Worm (Caenorhabditis elegans) whole organism, young adult: Measurements from ENCODE around the gene C26E6.1.

Source experiments
- B0261.1 ChIP-seq: sonication (generic microtip); optimal IDR thresholded peaks from 2 replicates; lab custom pipeline; 2016; ENCODE audit warnings: mild to moderate bottlenecking, missing genetic modification characterization, moderate library complexity, missing compliant biosample characterization
- C06A6.2 ChIP-seq: fragments of 200-800 bp; sonication (Bioruptor generic); conservative IDR thresholded peaks from 2 replicates; pipeline ENCODE4 v1.3.6; 2022; ENCODE audit warnings: missing genetic modification characterization, missing compliant biosample characterization
- F10E7.11 ChIP-seq: sonication (generic microtip); optimal IDR thresholded peaks from 2 replicates; lab custom pipeline; 2017; ENCODE audit warnings: mild to moderate bottlenecking, missing genetic modification characterization, moderate library complexity, missing compliant biosample characterization
- F23B12.7 ChIP-seq: sonication (generic microtip); optimal IDR thresholded peaks from 2 replicates; lab custom pipeline; 2017; ENCODE audit warnings: missing genetic modification characterization, mild to moderate bottlenecking, missing compliant biosample characterization, antibody characterized with exemption, moderate library complexity; ENCODE audit not compliant: insufficient read depth
- F33H1.4 ChIP-seq: fragments of 200-800 bp; sonication (Bioruptor generic); IDR thresholded peaks from 2 replicates; pipeline ENCODE4 v1.3.6; 2022; ENCODE audit warnings: missing genetic modification reagents, missing genetic modification characterization, missing compliant biosample characterization
- F37B4.10 ChIP-seq: fragments of 200-800 bp; sonication (Bioruptor generic); IDR thresholded peaks from 2 replicates; pipeline ENCODE4 v1.3.6; 2022; ENCODE audit warnings: missing genetic modification characterization, missing compliant biosample characterization
- T26A5.8 ChIP-seq: sonication (generic microtip); optimal IDR thresholded peaks from 2 replicates; lab custom pipeline; 2016; ENCODE audit warnings: missing genetic modification characterization, missing compliant biosample characterization
- Y53G8AR.9 ChIP-seq: fragments of 200-800 bp; sonication (Bioruptor generic); conservative IDR thresholded peaks from 2 replicates; pipeline ENCODE4 v1.3.6; 2022; ENCODE audit warnings: missing genetic modification reagents, missing genetic modification characterization, missing compliant biosample characterization
- Y95B8A.8 ChIP-seq: fragments of 200-800 bp; sonication (Bioruptor generic); IDR thresholded peaks from 2 replicates; pipeline ENCODE4 v1.3.6; 2022; ENCODE audit warnings: missing genetic modification reagents, missing genetic modification characterization, missing compliant biosample characterization
- akir-1 ChIP-seq: fragments of 200-800 bp; sonication (Bioruptor generic); optimal IDR thresholded peaks from 2 replicates; lab custom pipeline; 2018; ENCODE audit warnings: mild to moderate bottlenecking, missing genetic modification characterization, moderate library complexity, missing compliant biosample characterization
- aptf-2 ChIP-seq: fragments of 200-800 bp; sonication (Bioruptor generic); conservative IDR thresholded peaks from 2 replicates; pipeline ENCODE4 v1.3.6; 2022; ENCODE audit warnings: missing genetic modification reagents, missing genetic modification characterization, missing compliant biosample characterization
- attf-3 ChIP-seq: fragments of 200-800 bp; sonication (Bioruptor generic); conservative IDR thresholded peaks from 2 replicates; pipeline ENCODE4 v1.3.6; 2022; ENCODE audit warnings: missing genetic modification reagents, missing genetic modification characterization, missing compliant biosample characterization
- attf-5 ChIP-seq: fragments of 200-800 bp; sonication (Bioruptor generic); optimal IDR thresholded peaks from 2 replicates; lab custom pipeline; 2018; ENCODE audit warnings: mild to moderate bottlenecking, missing genetic modification characterization, missing compliant biosample characterization
- bed-2 ChIP-seq: fragments of 200-800 bp; sonication (Bioruptor generic); IDR thresholded peaks from 2 replicates; pipeline ENCODE4 v1.3.6; 2022; ENCODE audit warnings: missing genetic modification reagents, missing genetic modification characterization, missing compliant biosample characterization
- cebp-1 ChIP-seq, 2 experiments: fragments of 200-800 bp in 1 of 2; sonication (Bioruptor generic) in 1 of 2; sonication (generic microtip) in 1 of 2; IDR thresholded peaks in 1 of 2; optimal IDR thresholded peaks in 1 of 2; 2 replicates each; pipeline versions ENCODE4 v1.3.6 to Lab custom; 2017 to 2022; ENCODE audit warnings: missing compliant biosample characterization in 2 of 2, missing genetic modification characterization in 2 of 2, mild to moderate bottlenecking in 1 of 2, missing genetic modification reagents in 1 of 2, moderate library complexity in 1 of 2
- ceh-91 ChIP-seq: fragments of 200-800 bp; sonication (Bioruptor generic); IDR thresholded peaks from 2 replicates; pipeline ENCODE4 v1.3.6; 2022; ENCODE audit warnings: missing genetic modification reagents, missing genetic modification characterization, missing compliant biosample characterization
- efl-1 ChIP-seq: fragments of 150-350 bp; optimal IDR thresholded peaks from 2 replicates; lab custom pipeline; 2014; ENCODE audit warnings: missing biosample characterization, missing genetic modification reagents, missing genetic modification characterization
- egrh-3 ChIP-seq: fragments of 200-800 bp; sonication (Bioruptor generic); IDR thresholded peaks from 2 replicates; pipeline ENCODE4 v1.3.6; 2022; ENCODE audit warnings: missing genetic modification reagents, missing genetic modification characterization, missing compliant biosample characterization
- hmg-1.2 ChIP-seq: fragments of 200-800 bp; sonication (Bioruptor generic); IDR thresholded peaks from 2 replicates; pipeline ENCODE4 v1.3.6; 2022; ENCODE audit warnings: missing genetic modification reagents, missing genetic modification characterization, missing compliant biosample characterization
- hmg-20 ChIP-seq: fragments of 200-800 bp; sonication (Bioruptor generic); IDR thresholded peaks from 2 replicates; pipeline ENCODE4 v1.3.6; 2022; ENCODE audit warnings: missing genetic modification reagents, missing genetic modification characterization, missing compliant biosample characterization
- hrde-1 ChIP-seq: sonication (generic microtip); optimal IDR thresholded peaks from 2 replicates; lab custom pipeline; 2016; ENCODE audit warnings: missing genetic modification characterization, mild to moderate bottlenecking, missing compliant biosample characterization, moderate library complexity, missing genotype, missing genetic modification reagents, borderline replicate concordance
- let-526 ChIP-seq: fragments of 200-800 bp; sonication (Bioruptor generic); IDR thresholded peaks from 2 replicates; pipeline ENCODE4 v1.3.6; 2022; ENCODE audit warnings: missing genetic modification reagents, missing genetic modification characterization, missing compliant biosample characterization
- lin-35 ChIP-seq, 3 experiments: fragments of 150-350 bp in 2 of 3; sonication (generic microtip) in 1 of 3; optimal IDR thresholded peaks; 2 replicates each; lab custom pipeline; 2014 to 2018; ENCODE audit warnings: missing biosample characterization in 3 of 3, missing genetic modification characterization in 3 of 3, missing genetic modification reagents in 3 of 3
- lin-54 ChIP-seq: fragments of 200-800 bp; sonication (Bioruptor generic); optimal IDR thresholded peaks from 2 replicates; lab custom pipeline; 2018; ENCODE audit warnings: mild to moderate bottlenecking, missing genetic modification characterization, missing compliant biosample characterization
- madf-3 ChIP-seq: fragments of 200-800 bp; sonication (Bioruptor generic); IDR thresholded peaks from 2 replicates; pipeline ENCODE4 v1.3.6; 2022; ENCODE audit warnings: missing genetic modification reagents, missing genetic modification characterization, missing compliant biosample characterization
- mel-28 ChIP-seq: sonication (generic microtip); optimal IDR thresholded peaks from 2 replicates; lab custom pipeline; 2016; ENCODE audit warnings: borderline replicate concordance, mild to moderate bottlenecking, missing genetic modification characterization, missing compliant biosample characterization
- nfyb-1 ChIP-seq: fragments of 200-800 bp; sonication (Bioruptor generic); IDR thresholded peaks from 2 replicates; pipeline ENCODE4 v1.3.6; 2022; ENCODE audit warnings: missing genetic modification reagents, missing genetic modification characterization, missing compliant biosample characterization
- nhr-179 ChIP-seq: sonication (generic microtip); optimal IDR thresholded peaks from 2 replicates; lab custom pipeline; 2016; ENCODE audit warnings: mild to moderate bottlenecking, missing genetic modification characterization, missing compliant biosample characterization
- nhr-90 ChIP-seq: sonication (generic microtip); optimal IDR thresholded peaks from 2 replicates; lab custom pipeline; 2016; ENCODE audit warnings: missing genotype, mild to moderate bottlenecking, missing genetic modification characterization, missing compliant biosample characterization
- pha-4 ChIP-seq: fragments of 150-350 bp; sonication (generic microtip); optimal IDR thresholded peaks from 2 replicates; lab custom pipeline; 2014; ENCODE audit warnings: missing biosample characterization, missing genetic modification reagents, missing genetic modification characterization
- rcor-1 ChIP-seq: fragments of 200-800 bp; sonication (Bioruptor generic); IDR thresholded peaks from 2 replicates; pipeline ENCODE4 v1.3.6; 2022; ENCODE audit warnings: missing genetic modification reagents, missing genetic modification characterization, missing compliant biosample characterization
- rec-8 ChIP-seq, 2 experiments: sonication (generic microtip); optimal IDR thresholded peaks; 2 replicates each; lab custom pipeline; 2016; ENCODE audit warnings: mild to moderate bottlenecking in 2 of 2, missing genetic modification characterization in 2 of 2, missing genetic modification reagents in 2 of 2, missing genotype in 2 of 2, missing biosample characterization in 1 of 2, missing compliant biosample characterization in 1 of 2, moderate library complexity in 1 of 2
- repo-1 ChIP-seq: sonication (generic microtip); optimal IDR thresholded peaks from 2 replicates; lab custom pipeline; 2017; ENCODE audit warnings: mild to moderate bottlenecking, missing genetic modification characterization, missing compliant biosample characterization
- snpc-1.3 ChIP-seq: sonication (generic microtip); optimal IDR thresholded peaks from 2 replicates; lab custom pipeline; 2017; ENCODE audit warnings: missing genetic modification characterization, mild to moderate bottlenecking, missing compliant biosample characterization, antibody characterized with exemption, moderate library complexity, missing genotype, missing genetic modification reagents; ENCODE audit not compliant: insufficient read depth
- snpc-3.4 ChIP-seq: sonication (generic microtip); optimal IDR thresholded peaks from 2 replicates; lab custom pipeline; 2017; ENCODE audit warnings: missing genetic modification characterization, mild to moderate bottlenecking, missing compliant biosample characterization, antibody characterized with exemption, moderate library complexity, missing genotype, missing genetic modification reagents
- somi-1 ChIP-seq: fragments of 200-800 bp; sonication (Bioruptor generic); optimal IDR thresholded peaks from 2 replicates; lab custom pipeline; 2018; ENCODE audit warnings: mild to moderate bottlenecking, missing genetic modification characterization, missing compliant biosample characterization
- tlf-1 ChIP-seq: fragments of 200-800 bp; sonication (Bioruptor generic); optimal IDR thresholded peaks from 2 replicates; lab custom pipeline; 2018; ENCODE audit warnings: mild to moderate bottlenecking, missing genetic modification characterization, missing compliant biosample characterization
- unc-130 ChIP-seq: sonication (generic microtip); optimal IDR thresholded peaks from 2 replicates; lab custom pipeline; 2016; ENCODE audit warnings: missing genetic modification reagents, missing genetic modification characterization, missing compliant biosample characterization
- unc-62 ChIP-seq: fragments of 150-350 bp; optimal IDR thresholded peaks from 2 replicates; lab custom pipeline; 2014; ENCODE audit warnings: missing biosample characterization, missing genetic modification reagents, missing genetic modification characterization
- xnd-1 ChIP-seq: sonication (generic microtip); optimal IDR thresholded peaks from 2 replicates; lab custom pipeline; 2016; ENCODE audit warnings: missing genotype, missing genetic modification reagents, missing genetic modification characterization, missing compliant biosample characterization
- zfh-2 ChIP-seq: fragments of 200-800 bp; sonication (Bioruptor generic); conservative IDR thresholded peaks from 2 replicates; pipeline ENCODE4 v1.3.6; 2022; ENCODE audit warnings: missing genetic modification reagents, missing genetic modification characterization, missing compliant biosample characterization
- ztf-18 ChIP-seq: sonication (generic microtip); optimal IDR thresholded peaks from 2 replicates; lab custom pipeline; 2016; ENCODE audit warnings: missing genotype, mild to moderate bottlenecking, missing genetic modification characterization, missing compliant biosample characterization
- ztf-26 ChIP-seq: sonication (generic microtip); optimal IDR thresholded peaks from 2 replicates; lab custom pipeline; 2017; ENCODE audit warnings: missing genetic modification characterization, missing compliant biosample characterization
- ztf-6 ChIP-seq: fragments of 200-800 bp; sonication (Bioruptor generic); IDR thresholded peaks from 2 replicates; pipeline ENCODE4 v1.3.6; 2022; ENCODE audit warnings: missing genetic modification reagents, missing genetic modification characterization, missing compliant biosample characterization

Gene C26E6.1

ce11 chrIII:4962886-4963285, 6.2 kb downstream of the C26E6.1 start, which contains the start of gene C27F2.9 (continued):
- TF ChIP-seq egrh-3 (0 out of 2 replicates have a peak, but pooled peaks have one; percentile 12), Y95B8A.8 (GFP tag; lab: Robert Waterston, UW) (no peak), F33H1.4 (GFP tag; lab: Robert Waterston, UW) (peak; percentile 79), lin-54 (GFP tag; lab: Kevin White, UChicago) (peak; percentile 100), hmg-1.2 (peak; percentile 67), hrde-1 (tag; lab: Kevin White, UChicago) (no peak), unc-62 (GFP tag; lab: Kevin White, UChicago) (no peak), T26A5.8 (tag; lab: Kevin White, UChicago) (no peak), xnd-1 (tag; lab: Kevin White, UChicago) (peak; percentile 67), nhr-179 (tag; lab: Kevin White, UChicago) (no peak), ztf-26 (peak; percentile 55), rec-8 (tag; optimal IDR thresholded peaks at IDR 0.05; lab: Kevin White, UChicago) (no peak), zfh-2 (no peak), aptf-2 (GFP tag; lab: Robert Waterston, UW) (no peak), somi-1 (GFP tag; lab: Kevin White, UChicago) (peak; percentile 35), ceh-91 (peak; percentile 61; the same call in 1 of the 2 replicates), lin-35 (GFP tag; optimal IDR thresholded peaks at IDR 0.05; lab: Kevin White, UChicago) (peak; percentile 82 to 98 (median 87)), attf-5 (GFP tag; lab: Kevin White, UChicago) (peak; percentile 91), F23B12.7 (tag; lab: Kevin White, UChicago) (peak; percentile 24), repo-1 (peak; percentile 56), ztf-6 (GFP tag; lab: Robert Waterston, UW) (peak; percentile 42; the same call in 1 of the 2 replicates), unc-130 (peak; percentile 48), tlf-1 (GFP tag; lab: Kevin White, UChicago) (peak; percentile 83), attf-3 (GFP tag; lab: Robert Waterston, UW) (peak; percentile 77), snpc-3.4 (tag; lab: Kevin White, UChicago) (peak; percentile 69), madf-3 (GFP tag; lab: Robert Waterston, UW) (peak; percentile 86; the same call in 1 of the 2 replicates), pha-4 (tag; lab: Kevin White, UChicago) (peak; percentile 20), B0261.1 (tag; lab: Kevin White, UChicago) (no peak), efl-1 (peak; percentile 93), hmg-20 (peak; percentile 85), F37B4.10 (GFP tag; lab: Robert Waterston, UW) (no peak), rcor-1 (GFP tag; lab: Robert Waterston, UW) (peak; percentile 90), bed-2 (no peak), nhr-90 (no peak), nfyb-1 (GFP tag; lab: Robert Waterston, UW) (no peak), F10E7.11 (no peak), cebp-1 (GFP tag; IDR thresholded peaks at IDR 0.05; lab: Robert Waterston, UW) (no peak), cebp-1 (tag; optimal IDR thresholded peaks at IDR 0.05; lab: Kevin White, UChicago) (no peak), C06A6.2 (GFP tag; lab: Robert Waterston, UW) (0 out of 2 replicates have a peak, but pooled peaks have one; percentile 34), Y53G8AR.9 (peak; percentile 95), let-526 (GFP tag; lab: Robert Waterston, UW) (no peak), akir-1 (GFP tag; lab: Kevin White, UChicago) (no peak), ztf-18 (peak; percentile 98), mel-28 (no peak), snpc-1.3 (tag; lab: Kevin White, UChicago) (peak; percentile 54)
